Worm (Caenorhabditis elegans) whole organism, L1 larva: Measurements from ENCODE around the gene acaa-2.

ENCODE experiments used
- C34B4.2 ChIP-seq: sonication (generic microtip); optimal IDR thresholded peaks from 2 replicates; lab custom pipeline; 2017; ENCODE audit warnings: mild to moderate bottlenecking, missing genetic modification characterization, missing compliant biosample characterization
- F16B12.6 ChIP-seq: fragments of 150-350 bp; optimal IDR thresholded peaks from 2 replicates; lab custom pipeline; 2014; ENCODE audit warnings: missing biosample characterization, missing genetic modification characterization
- Y116A8C.19 ChIP-seq: sonication (generic microtip); optimal IDR thresholded peaks from 2 replicates; lab custom pipeline; 2016; ENCODE audit warnings: missing compliant biosample characterization, missing genetic modification characterization, borderline replicate concordance
- ama-1 ChIP-seq: fragments of 150-350 bp; optimal IDR thresholded peaks from 2 replicates; lab custom pipeline; 2014
- blmp-1 ChIP-seq: fragments of 150-350 bp; optimal IDR thresholded peaks from 2 replicates; lab custom pipeline; 2014; ENCODE audit warnings: missing biosample characterization, missing genetic modification characterization
- ceh-8 ChIP-seq: fragments of 200-800 bp; sonication (Bioruptor generic); optimal IDR thresholded peaks from 2 replicates; lab custom pipeline; 2018; ENCODE audit warnings: mild to moderate bottlenecking, missing genetic modification characterization, moderate library complexity, missing compliant biosample characterization
- ceh-82 ChIP-seq, 3 experiments: fragments of 150-350 bp in 1 of 3; sonication (generic microtip) in 2 of 3; optimal IDR thresholded peaks; 2 replicates each; lab custom pipeline; 2014 to 2017; ENCODE audit warnings: missing biosample characterization in 3 of 3, missing genetic modification characterization in 3 of 3
- ceh-90 ChIP-seq: sonication (generic microtip); optimal IDR thresholded peaks from 2 replicates; lab custom pipeline; 2016; ENCODE audit warnings: missing genetic modification characterization, missing compliant biosample characterization
- ces-1 ChIP-seq: fragments of 150-350 bp; optimal IDR thresholded peaks from 2 replicates; lab custom pipeline; 2014; ENCODE audit warnings: missing biosample characterization, missing genetic modification reagents, missing genetic modification characterization
- dpl-1 ChIP-seq, 3 experiments: fragments of 150-350 bp in 2 of 3; sonication (generic microtip) in 1 of 3; optimal IDR thresholded peaks; 2 replicates each; lab custom pipeline; 2014 to 2017; ENCODE audit warnings: missing biosample characterization in 3 of 3, missing genetic modification characterization in 3 of 3, missing genetic modification reagents in 3 of 3
- dsc-1 ChIP-seq: sonication (generic microtip); optimal IDR thresholded peaks from 2 replicates; lab custom pipeline; 2016; ENCODE audit warnings: mild to moderate bottlenecking, missing genetic modification characterization, missing compliant biosample characterization
- efl-3 ChIP-seq: fragments of 200-800 bp; sonication (Bioruptor generic); optimal IDR thresholded peaks from 2 replicates; lab custom pipeline; 2018; ENCODE audit warnings: mild to moderate bottlenecking, missing genetic modification characterization, missing compliant biosample characterization
- egl-13 ChIP-seq: sonication (generic microtip); optimal IDR thresholded peaks from 2 replicates; lab custom pipeline; 2016; ENCODE audit warnings: missing genotype, missing genetic modification reagents, missing genetic modification characterization, missing compliant biosample characterization
- elt-3 ChIP-seq, 6 experiments: fragments of 150-350 bp in 1 of 6; sonication (generic microtip); optimal IDR thresholded peaks; 2 replicates each; lab custom pipeline; 2017 to 2018; ENCODE audit warnings: missing biosample characterization in 6 of 6, missing genetic modification characterization in 6 of 6, inconsistent platforms in 1 of 6
- ets-5 ChIP-seq: fragments of 200-800 bp; sonication (Bioruptor generic); IDR thresholded peaks from 2 replicates; pipeline ENCODE4 v1.3.6; 2022; ENCODE audit warnings: missing genetic modification characterization, missing compliant biosample characterization
- fkh-10 ChIP-seq: sonication (generic microtip); optimal IDR thresholded peaks from 2 replicates; lab custom pipeline; 2017; ENCODE audit warnings: missing biosample characterization, missing genetic modification reagents, missing genetic modification characterization
- fkh-4 ChIP-seq: sonication (generic microtip); optimal IDR thresholded peaks from 2 replicates; lab custom pipeline; 2016; ENCODE audit warnings: missing compliant biosample characterization, missing genetic modification characterization, borderline replicate concordance
- fkh-8 ChIP-seq: sonication (generic microtip); optimal IDR thresholded peaks from 2 replicates; lab custom pipeline; 2016; ENCODE audit warnings: mild to moderate bottlenecking, missing genetic modification characterization, missing compliant biosample characterization
- fos-1 ChIP-seq: fragments of 150-350 bp; optimal IDR thresholded peaks from 2 replicates; lab custom pipeline; 2014; ENCODE audit warnings: missing biosample characterization, missing genetic modification characterization
- grh-1 ChIP-seq: fragments of 200-800 bp; sonication (Bioruptor generic); IDR thresholded peaks from 2 replicates; pipeline ENCODE4 v1.3.6; 2022; ENCODE audit warnings: missing genetic modification reagents, missing genetic modification characterization, missing compliant biosample characterization
- hlh-17 ChIP-seq: fragments of 200-800 bp; sonication (Bioruptor generic); optimal IDR thresholded peaks from 2 replicates; lab custom pipeline; 2018; ENCODE audit warnings: missing genetic modification characterization, mild to moderate bottlenecking, missing compliant biosample characterization, moderate library complexity, borderline replicate concordance
- hlh-4 ChIP-seq: sonication (generic microtip); optimal IDR thresholded peaks from 2 replicates; lab custom pipeline; 2016; ENCODE audit warnings: mild to moderate bottlenecking, missing genetic modification characterization, missing compliant biosample characterization
- hpl-2 ChIP-seq: fragments of 150-350 bp; optimal IDR thresholded peaks from 2 replicates; lab custom pipeline; 2014; ENCODE audit warnings: missing biosample characterization, missing genetic modification reagents, missing genetic modification characterization
- jun-1 ChIP-seq: fragments of 150-350 bp; optimal IDR thresholded peaks from 2 replicates; lab custom pipeline; 2014; ENCODE audit warnings: missing biosample characterization, missing genetic modification reagents, missing genetic modification characterization
- lin-13 ChIP-seq: fragments of 150-350 bp; optimal IDR thresholded peaks from 2 replicates; lab custom pipeline; 2014; ENCODE audit warnings: missing biosample characterization, missing genetic modification reagents, missing genetic modification characterization
- lin-39 ChIP-seq: fragments of 150-350 bp; optimal IDR thresholded peaks from 2 replicates; lab custom pipeline; 2014; ENCODE audit warnings: missing biosample characterization, missing genetic modification reagents, missing genetic modification characterization
- lir-3 ChIP-seq: sonication (generic microtip); optimal IDR thresholded peaks from 2 replicates; lab custom pipeline; 2016; ENCODE audit warnings: mild to moderate bottlenecking, missing genetic modification characterization, moderate library complexity, missing compliant biosample characterization; ENCODE audit not compliant: poor library complexity
- lsy-2 ChIP-seq, 2 experiments: fragments of 150-350 bp; optimal IDR thresholded peaks; 2 replicates each; lab custom pipeline; 2014; ENCODE audit warnings: missing biosample characterization in 2 of 2, missing genetic modification characterization in 2 of 2
- mep-1 ChIP-seq: fragments of 150-350 bp; optimal IDR thresholded peaks from 2 replicates; lab custom pipeline; 2014; ENCODE audit warnings: missing biosample characterization, missing genetic modification characterization
- nhr-12 ChIP-seq: sonication (generic microtip); optimal IDR thresholded peaks from 2 replicates; lab custom pipeline; 2017; ENCODE audit warnings: missing biosample characterization, missing genetic modification characterization
- nhr-19 ChIP-seq: fragments of 200-800 bp; sonication (Bioruptor generic); conservative IDR thresholded peaks from 2 replicates; pipeline ENCODE4 v1.3.6; 2022; ENCODE audit warnings: missing genetic modification characterization, missing compliant biosample characterization
- nhr-20 ChIP-seq: sonication (generic microtip); optimal IDR thresholded peaks from 2 replicates; lab custom pipeline; 2016; ENCODE audit warnings: mild to moderate bottlenecking, missing genetic modification characterization, missing compliant biosample characterization
- nhr-71 ChIP-seq: sonication (generic microtip); optimal IDR thresholded peaks from 2 replicates; lab custom pipeline; 2016; ENCODE audit warnings: mild to moderate bottlenecking, missing genetic modification characterization, moderate library complexity, missing compliant biosample characterization
- nhr-76 ChIP-seq: sonication (generic microtip); optimal IDR thresholded peaks from 2 replicates; lab custom pipeline; 2017; ENCODE audit warnings: missing biosample characterization, missing genetic modification characterization
- nhr-77 ChIP-seq: fragments of 150-350 bp; optimal IDR thresholded peaks from 2 replicates; lab custom pipeline; 2014; ENCODE audit warnings: missing biosample characterization, missing genetic modification characterization
- nhr-90 ChIP-seq: sonication (generic microtip); optimal IDR thresholded peaks from 2 replicates; lab custom pipeline; 2016; ENCODE audit warnings: mild to moderate bottlenecking, missing genetic modification characterization, missing compliant biosample characterization; ENCODE audit not compliant: poor library complexity
- pag-3 ChIP-seq: sonication (generic microtip); optimal IDR thresholded peaks from 2 replicates; lab custom pipeline; 2017; ENCODE audit warnings: missing genetic modification characterization, mild to moderate bottlenecking, missing compliant biosample characterization, antibody characterized with exemption, borderline replicate concordance; ENCODE audit not compliant: insufficient read depth
- pqm-1 ChIP-seq: sonication (generic microtip); optimal IDR thresholded peaks from 3 replicates; lab custom pipeline; 2017; ENCODE audit warnings: missing biosample characterization, missing genetic modification characterization
- rnt-1 ChIP-seq: sonication (generic microtip); optimal IDR thresholded peaks from 2 replicates; lab custom pipeline; 2016; ENCODE audit warnings: mild to moderate bottlenecking, missing genetic modification characterization, moderate library complexity, missing compliant biosample characterization
- snu-23 ChIP-seq: sonication (generic microtip); optimal IDR thresholded peaks from 2 replicates; lab custom pipeline; 2016; ENCODE audit warnings: missing genetic modification characterization, missing compliant biosample characterization
- tlp-1 ChIP-seq: fragments of 150-350 bp; optimal IDR thresholded peaks from 2 replicates; lab custom pipeline; 2014; ENCODE audit warnings: missing biosample characterization, missing genetic modification characterization
- unc-130 ChIP-seq: fragments of 150-350 bp; optimal IDR thresholded peaks from 2 replicates; lab custom pipeline; 2017; ENCODE audit warnings: missing biosample characterization, missing genetic modification characterization, inconsistent platforms
- unc-30 ChIP-seq: sonication (generic microtip); optimal IDR thresholded peaks from 2 replicates; lab custom pipeline; 2017; ENCODE audit warnings: missing biosample characterization, missing genetic modification characterization
- unc-62 ChIP-seq: fragments of 150-350 bp; optimal IDR thresholded peaks from 2 replicates; lab custom pipeline; 2014; ENCODE audit warnings: missing biosample characterization, missing genetic modification reagents, missing genetic modification characterization
- unc-86 ChIP-seq: sonication (generic microtip); optimal IDR thresholded peaks from 2 replicates; lab custom pipeline; 2016; ENCODE audit warnings: missing genetic modification characterization, missing compliant biosample characterization
- unc-98 ChIP-seq: fragments of 200-800 bp; sonication (Bioruptor generic); IDR thresholded peaks from 2 replicates; pipeline ENCODE4 v1.3.6; 2022; ENCODE audit warnings: missing genetic modification characterization, missing compliant biosample characterization
- vab-15 ChIP-seq: sonication (generic microtip); optimal IDR thresholded peaks from 2 replicates; lab custom pipeline; 2017; ENCODE audit warnings: missing genotype, mild to moderate bottlenecking, missing genetic modification characterization, missing compliant biosample characterization
- xbp-1 ChIP-seq: sonication (generic microtip); optimal IDR thresholded peaks from 2 replicates; lab custom pipeline; 2016; ENCODE audit warnings: missing genetic modification characterization, missing compliant biosample characterization
- zag-1 ChIP-seq: fragments of 150-350 bp; optimal IDR thresholded peaks from 2 replicates; lab custom pipeline; 2014; ENCODE audit warnings: missing biosample characterization, missing genetic modification characterization
- zip-4 ChIP-seq: fragments of 200-800 bp; sonication (Bioruptor generic); optimal IDR thresholded peaks from 2 replicates; lab custom pipeline; 2018; ENCODE audit warnings: mild to moderate bottlenecking, missing genetic modification characterization, moderate library complexity, missing compliant biosample characterization
- ztf-11 ChIP-seq, 2 experiments: sonication (generic microtip); optimal IDR thresholded peaks; 2 replicates each; lab custom pipeline; 2016 to 2017; ENCODE audit warnings: missing genetic modification characterization in 2 of 2, missing biosample characterization in 1 of 2, missing compliant biosample characterization in 1 of 2
- ztf-4 ChIP-seq: fragments of 150-350 bp; optimal IDR thresholded peaks from 2 replicates; lab custom pipeline; 2014; ENCODE audit warnings: missing biosample characterization, missing genetic modification characterization

The acaa-2 gene

ce11 chrIII:13340504-13341274 is 4.0 kb upstream of the acaa-2 start:
- TF ChIP-seq unc-130 (tag; lab: Kevin White, UChicago) (no peak), dsc-1 (tag; lab: Kevin White, UChicago) (peak; percentile 66), nhr-76 (tag; lab: Kevin White, UChicago) (no peak), rnt-1 (tag; lab: Kevin White, UChicago) (peak; percentile 24), lin-13 (GFP tag; lab: Kevin White, UChicago) (peak; percentile 34), hlh-17 (GFP tag; lab: Kevin White, UChicago) (no peak), ets-5 (GFP tag; lab: Robert Waterston, UW) (no peak), unc-86 (tag; lab: Kevin White, UChicago) (no peak), unc-62 (GFP tag; lab: Kevin White, UChicago) (no peak), ceh-8 (GFP tag; lab: Kevin White, UChicago) (no peak), lsy-2 (tag; optimal IDR thresholded peaks at IDR 0.05; lab: Kevin White, UChicago) (peak; percentile 55 to 80), lin-39 (tag; lab: Kevin White, UChicago) (no peak), nhr-77 (tag; lab: Kevin White, UChicago) (no peak), grh-1 (GFP tag; lab: Robert Waterston, UW) (no peak), fkh-4 (tag; lab: Kevin White, UChicago) (no peak), blmp-1 (tag; lab: Kevin White, UChicago) (peak; percentile 17), lir-3 (tag; lab: Kevin White, UChicago) (no peak), pag-3 (tag; lab: Kevin White, UChicago) (no peak), zag-1 (no peak), nhr-71 (tag; lab: Kevin White, UChicago) (peak; percentile 56), tlp-1 (no peak), nhr-90 (tag; lab: Kevin White, UChicago) (peak; percentile 28), hlh-4 (tag; lab: Kevin White, UChicago) (no peak), fos-1 (no peak), zip-4 (GFP tag; lab: Kevin White, UChicago) (no peak), ama-1 (no peak), snu-23 (GFP tag; lab: Kevin White, UChicago) (peak; percentile 44), C34B4.2 (tag; lab: Kevin White, UChicago) (no peak), fkh-8 (tag; lab: Kevin White, UChicago) (no peak), efl-3 (no peak), nhr-12 (no peak), nhr-19 (GFP tag; lab: Robert Waterston, UW) (no peak), Y116A8C.19 (no peak), fkh-10 (GFP tag; lab: Kevin White, UChicago) (no peak), ztf-4 (tag; lab: Kevin White, UChicago) (no peak), dpl-1 (GFP tag; optimal IDR thresholded peaks at IDR 0.05; lab: Kevin White, UChicago) (peak; percentile 53 to 82 (median 78)), elt-3 (tag; optimal IDR thresholded peaks at IDR 0.05; lab: Kevin White, UChicago) (no peak), mep-1 (tag; lab: Kevin White, UChicago) (no peak), ces-1 (GFP tag; lab: Kevin White, UChicago) (no peak), ceh-90 (tag; lab: Kevin White, UChicago) (no peak), ceh-82 (tag; optimal IDR thresholded peaks at IDR 0.05; lab: Kevin White, UChicago) (peak in 1 of 3 experiments; percentile 3), pqm-1 (tag; lab: Kevin White, UChicago) (no peak), egl-13 (no peak), nhr-20 (tag; lab: Kevin White, UChicago) (peak; percentile 20), ztf-11 (tag; optimal IDR thresholded peaks at IDR 0.05; lab: Kevin White, UChicago) (no peak), jun-1 (tag; lab: Kevin White, UChicago) (no peak), F16B12.6 (tag; lab: Kevin White, UChicago) (no peak), xbp-1 (tag; lab: Kevin White, UChicago) (no peak), unc-30 (tag; lab: Kevin White, UChicago) (no peak), hpl-2 (GFP tag; lab: Kevin White, UChicago) (no peak), unc-98 (GFP tag; lab: Robert Waterston, UW) (no peak), vab-15 (tag; lab: Kevin White, UChicago) (no peak)
